Fruit fly (Drosophila melanogaster) whole organism, embryonic: ENCODE data around the gene Tpr2.

Experiments used
- B-H2 ChIP-seq: fragments of 200-800 bp; sonication (Bioruptor generic); optimal IDR thresholded peaks from 2 replicates; lab custom pipeline; 2018; ENCODE audit warnings: missing biosample characterization, mild to moderate bottlenecking, missing genetic modification characterization
- CG10654 ChIP-seq: fragments of 200-800 bp; sonication (Bioruptor generic); optimal IDR thresholded peaks from 2 replicates; lab custom pipeline; 2016; ENCODE audit warnings: missing biosample characterization, missing genetic modification characterization
- CG11456 ChIP-seq: fragments of 200-800 bp; sonication (Bioruptor generic); IDR thresholded peaks from 3 replicates; pipeline ENCODE4 v1.3.6; 2022; ENCODE audit warnings: missing biosample characterization, missing genetic modification characterization
- CG11696 ChIP-seq: fragments of 200-800 bp; sonication (Bioruptor generic); IDR thresholded peaks from 2 replicates; pipeline ENCODE4 v1.3.6; 2022; ENCODE audit warnings: missing biosample characterization, missing genetic modification characterization
- CG12769 ChIP-seq: fragments of 200-800 bp; sonication (Bioruptor generic); optimal IDR thresholded peaks from 2 replicates; lab custom pipeline; 2019; ENCODE audit warnings: missing biosample characterization, mild to moderate bottlenecking, missing genetic modification characterization, moderate library complexity
- CG13624 ChIP-seq: fragments of 200-800 bp; sonication (Bioruptor generic); optimal IDR thresholded peaks from 2 replicates; lab custom pipeline; 2016; ENCODE audit warnings: missing biosample characterization, missing genetic modification characterization
- CG14014 ChIP-seq: fragments of 200-800 bp; sonication (Bioruptor generic); IDR thresholded peaks from 2 replicates; pipeline ENCODE4 v1.3.6; 2022; ENCODE audit warnings: missing biosample characterization, missing genetic modification characterization
- CG14441 ChIP-seq: fragments of 200-800 bp; sonication (Bioruptor generic); IDR thresholded peaks from 2 replicates; pipeline ENCODE4 v1.3.6; 2022; ENCODE audit warnings: missing biosample characterization, missing genetic modification characterization
- CG16779 ChIP-seq: fragments of 200-800 bp; sonication (Bioruptor generic); IDR thresholded peaks from 2 replicates; pipeline ENCODE4 v1.3.6; 2022; ENCODE audit warnings: missing biosample characterization, missing genetic modification characterization
- CG17802 ChIP-seq: fragments of 200-800 bp; sonication (Bioruptor generic); optimal IDR thresholded peaks from 2 replicates; lab custom pipeline; 2018; ENCODE audit warnings: missing biosample characterization, mild to moderate bottlenecking, missing genetic modification characterization, moderate library complexity
- CG18011 ChIP-seq: fragments of 200-800 bp; sonication (Bioruptor generic); optimal IDR thresholded peaks from 2 replicates; lab custom pipeline; 2017; ENCODE audit warnings: missing biosample characterization, missing genetic modification characterization, mild to moderate bottlenecking, moderate library complexity, missing genotype
- CG32767 ChIP-seq: fragments of 200-800 bp; sonication (Bioruptor generic); IDR thresholded peaks from 2 replicates; pipeline ENCODE4 v1.3.6; 2022; ENCODE audit warnings: missing biosample characterization, missing genetic modification characterization
- CG4328 ChIP-seq: fragments of 200-800 bp; sonication (Bioruptor generic); optimal IDR thresholded peaks from 3 replicates; lab custom pipeline; 2017; ENCODE audit warnings: missing biosample characterization, missing genetic modification reagents, missing genetic modification characterization
- CG6175 ChIP-seq: fragments of 200-800 bp; sonication (Bioruptor generic); IDR thresholded peaks from 3 replicates; pipeline ENCODE4 v1.3.6; 2022; ENCODE audit warnings: missing biosample characterization, missing genetic modification characterization
- CG6813 ChIP-seq: fragments of 200-800 bp; sonication (Bioruptor generic); optimal IDR thresholded peaks from 2 replicates; lab custom pipeline; 2017; ENCODE audit warnings: missing biosample characterization, missing genetic modification characterization, mild to moderate bottlenecking, moderate library complexity, missing genetic modification reagents
- CG7928 ChIP-seq: fragments of 200-800 bp; sonication (Bioruptor generic); optimal IDR thresholded peaks from 2 replicates; lab custom pipeline; 2017; ENCODE audit warnings: missing biosample characterization, mild to moderate bottlenecking, missing genetic modification characterization
- CG8281 ChIP-seq: fragments of 200-800 bp; sonication (Bioruptor generic); optimal IDR thresholded peaks from 2 replicates; lab custom pipeline; 2018; ENCODE audit warnings: missing biosample characterization, mild to moderate bottlenecking, missing genetic modification characterization, moderate library complexity
- Chrac-16 ChIP-seq: fragments of 200-800 bp; sonication (Bioruptor generic); optimal IDR thresholded peaks from 3 replicates; lab custom pipeline; 2016; ENCODE audit warnings: missing biosample characterization, missing genetic modification characterization
- H15 ChIP-seq: fragments of 200-800 bp; sonication (Bioruptor generic); IDR thresholded peaks from 3 replicates; pipeline ENCODE4 v1.3.6; 2022; ENCODE audit warnings: missing biosample characterization, missing genetic modification characterization
- Jarid2 ChIP-seq: fragments of 200-800 bp; sonication (Bioruptor generic); optimal IDR thresholded peaks from 3 replicates; lab custom pipeline; 2017; ENCODE audit warnings: mild to moderate bottlenecking, missing biosample characterization, missing genetic modification reagents, missing genetic modification characterization
- Max ChIP-seq: fragments of 200-800 bp; sonication (Bioruptor generic); optimal IDR thresholded peaks from 2 replicates; lab custom pipeline; 2016; ENCODE audit warnings: missing biosample characterization, mild to moderate bottlenecking, missing genetic modification characterization
- Nf-YA ChIP-seq: fragments of 200-800 bp; sonication (Bioruptor generic); IDR thresholded peaks from 2 replicates; pipeline ENCODE4 v1.3.6; 2022; ENCODE audit warnings: missing biosample characterization, missing genetic modification characterization
- Oli ChIP-seq: fragments of 200-800 bp; sonication (Bioruptor generic); optimal IDR thresholded peaks from 2 replicates; lab custom pipeline; 2018; ENCODE audit warnings: missing biosample characterization, mild to moderate bottlenecking, missing genetic modification characterization, moderate library complexity
- Scr ChIP-seq: fragments of 200-800 bp; sonication (Bioruptor generic); IDR thresholded peaks from 2 replicates; pipeline ENCODE4 v1.3.6; 2022; ENCODE audit warnings: missing biosample characterization, missing genetic modification characterization; ENCODE audit not compliant: partially characterized antibody
- Six4 ChIP-seq: fragments of 200-800 bp; sonication (Bioruptor generic); optimal IDR thresholded peaks from 2 replicates; lab custom pipeline; 2016; ENCODE audit warnings: missing biosample characterization, missing genetic modification characterization
- Tbp ChIP-seq: fragments of >200 bp; optimal IDR thresholded peaks from 2 replicates; lab custom pipeline; 2018; ENCODE audit warnings: missing biosample characterization, missing genetic modification characterization
- Trl ChIP-seq, 3 experiments: fragments of >200 bp in 2 of 3; fragments of 200-800 bp in 1 of 3; sonication (Bioruptor generic) in 1 of 3; optimal IDR thresholded peaks; 2 replicates in 1 of 3; 3 replicates in 2 of 3; lab custom pipeline; 2016 to 2017; ENCODE audit warnings: missing biosample characterization in 1 of 3, missing genetic modification characterization in 1 of 3
- Vsx1 ChIP-seq: fragments of 200-800 bp; sonication (Bioruptor generic); optimal IDR thresholded peaks from 2 replicates; lab custom pipeline; 2017; ENCODE audit warnings: missing biosample characterization, mild to moderate bottlenecking, missing genetic modification characterization, missing genetic modification reagents
- amos ChIP-seq: fragments of 200-800 bp; sonication (Bioruptor generic); IDR thresholded peaks from 2 replicates; pipeline ENCODE4 v1.3.6; 2022; ENCODE audit warnings: missing biosample characterization, missing genetic modification characterization; ENCODE audit not compliant: partially characterized antibody
- ase ChIP-seq: fragments of 200-800 bp; sonication (Bioruptor generic); IDR thresholded peaks from 3 replicates; pipeline ENCODE4 v1.3.6; 2022; ENCODE audit warnings: missing biosample characterization, missing genetic modification characterization
- bbx ChIP-seq: fragments of 200-800 bp; sonication (Bioruptor generic); IDR thresholded peaks from 2 replicates; pipeline ENCODE4 v1.3.6; 2022; ENCODE audit warnings: missing biosample characterization, missing genetic modification characterization; ENCODE audit not compliant: partially characterized antibody
- br ChIP-seq: fragments of >200 bp; optimal IDR thresholded peaks from 2 replicates; lab custom pipeline; 2017
- chn ChIP-seq: fragments of 200-800 bp; sonication (Bioruptor generic); optimal IDR thresholded peaks from 2 replicates; lab custom pipeline; 2016; ENCODE audit warnings: missing biosample characterization, missing genetic modification characterization
- cwo ChIP-seq: fragments of 200-800 bp; sonication (Bioruptor generic); optimal IDR thresholded peaks from 3 replicates; lab custom pipeline; 2017; ENCODE audit warnings: missing biosample characterization, missing genetic modification characterization, mild to moderate bottlenecking, moderate library complexity, missing genetic modification reagents
- fd3F ChIP-seq: fragments of 200-800 bp; sonication (Bioruptor generic); optimal IDR thresholded peaks from 2 replicates; lab custom pipeline; 2018; ENCODE audit warnings: missing biosample characterization, mild to moderate bottlenecking, missing genetic modification characterization, moderate library complexity
- fd64A ChIP-seq: fragments of 200-800 bp; sonication (Bioruptor generic); optimal IDR thresholded peaks from 3 replicates; lab custom pipeline; 2018; ENCODE audit warnings: missing biosample characterization, mild to moderate bottlenecking, missing genetic modification characterization
- fd96Cb ChIP-seq: fragments of 200-800 bp; sonication (Bioruptor generic); optimal IDR thresholded peaks from 2 replicates; lab custom pipeline; 2018; ENCODE audit warnings: missing biosample characterization, mild to moderate bottlenecking, missing genetic modification characterization, moderate library complexity
- fru ChIP-seq: fragments of >200 bp; optimal IDR thresholded peaks from 2 replicates; lab custom pipeline; 2017
- gsb-n ChIP-seq: fragments of 200-800 bp; sonication (Bioruptor generic); optimal IDR thresholded peaks from 3 replicates; lab custom pipeline; 2018; ENCODE audit warnings: missing biosample characterization, mild to moderate bottlenecking, missing genetic modification characterization
- gt ChIP-seq: fragments of 200-800 bp; sonication (Bioruptor generic); IDR thresholded peaks from 2 replicates; pipeline ENCODE4 v1.3.6; 2022; ENCODE audit warnings: missing biosample characterization, missing genetic modification characterization
- h ChIP-seq: fragments of >200 bp; optimal IDR thresholded peaks from 2 replicates; lab custom pipeline; 2017
- inv ChIP-seq: fragments of 200-800 bp; sonication (Bioruptor generic); IDR thresholded peaks from 2 replicates; pipeline ENCODE4 v1.3.6; 2022; ENCODE audit warnings: missing biosample characterization, missing genetic modification characterization; ENCODE audit not compliant: partially characterized antibody
- kay ChIP-seq: fragments of 200-800 bp; sonication (Bioruptor generic); optimal IDR thresholded peaks from 2 replicates; lab custom pipeline; 2016; ENCODE audit warnings: missing biosample characterization, missing genetic modification characterization
- ken ChIP-seq: fragments of 200-800 bp; sonication (Bioruptor generic); IDR thresholded peaks from 3 replicates; pipeline ENCODE4 v1.3.6; 2022; ENCODE audit warnings: missing biosample characterization, missing genetic modification characterization
- lov ChIP-seq, 2 experiments: fragments of 200-800 bp in 1 of 2; fragments of >200 bp in 1 of 2; sonication (Bioruptor generic) in 1 of 2; IDR thresholded peaks in 1 of 2; optimal IDR thresholded peaks in 1 of 2; 2 replicates in 1 of 2; 3 replicates in 1 of 2; pipeline versions ENCODE4 v1.3.6 to Lab custom; 2017 to 2022; ENCODE audit warnings: missing biosample characterization in 1 of 2, missing genetic modification characterization in 1 of 2
- luna ChIP-seq: fragments of 200-800 bp; sonication (Bioruptor generic); optimal IDR thresholded peaks from 2 replicates; lab custom pipeline; 2016; ENCODE audit warnings: missing biosample characterization, missing genetic modification characterization
- pb ChIP-seq: fragments of 200-800 bp; sonication (Bioruptor generic); optimal IDR thresholded peaks from 3 replicates; lab custom pipeline; 2016; ENCODE audit warnings: missing biosample characterization, missing genetic modification characterization
- shn ChIP-seq: fragments of 200-800 bp; sonication (Bioruptor generic); optimal IDR thresholded peaks from 3 replicates; lab custom pipeline; 2016; ENCODE audit warnings: missing biosample characterization, missing genetic modification characterization
- stc ChIP-seq: fragments of 200-800 bp; sonication (Bioruptor generic); IDR thresholded peaks from 2 replicates; pipeline ENCODE4 v1.3.6; 2022; ENCODE audit warnings: missing biosample characterization, missing genetic modification characterization
- usp ChIP-seq: fragments of >200 bp; optimal IDR thresholded peaks from 2 replicates; lab custom pipeline; 2017; ENCODE audit warnings: missing biosample characterization, missing genetic modification characterization
- z ChIP-seq: fragments of 200-800 bp; sonication (Bioruptor generic); IDR thresholded peaks from 3 replicates; pipeline ENCODE4 v1.3.6; 2022; ENCODE audit warnings: missing biosample characterization, missing genetic modification characterization
- zfh1 ChIP-seq: fragments of 200-800 bp; sonication (Bioruptor generic); IDR thresholded peaks from 3 replicates; pipeline ENCODE4 v1.3.6; 2022; ENCODE audit warnings: missing biosample characterization, missing genetic modification characterization

Gene Tpr2

DNA sequence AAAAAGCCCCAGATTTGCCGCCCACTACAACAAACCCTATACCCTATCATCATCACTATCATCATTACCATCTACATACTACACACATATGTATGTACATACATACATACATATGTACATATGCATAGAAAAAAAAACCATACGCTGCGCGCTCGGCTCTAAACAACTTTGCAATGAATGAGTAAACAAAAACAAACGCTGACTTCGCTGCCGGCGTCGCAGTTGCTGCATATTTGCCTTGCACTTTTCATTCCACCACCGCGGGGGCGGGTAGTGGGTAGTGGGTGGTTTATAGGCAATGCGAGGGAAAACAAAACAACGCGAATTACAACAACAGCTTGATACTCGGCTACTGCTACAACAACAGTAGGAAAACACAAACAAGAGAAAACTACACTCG, 31.8 kb downstream of the Tpr2 start (continued):
- no peak for TF ChIP-seq Jarid2
- TF ChIP-seq usp (GFP tag; lab: Kevin White, UChicago) = no peak
- TF ChIP-seq pb = no peak
- TF ChIP-seq Max = no peak
- TF ChIP-seq zfh1 = 0 out of 3 replicates have a peak, but pooled peaks have one; percentile 30
- TF ChIP-seq luna (GFP tag; lab: Kevin White, UChicago) = no peak
- no peak for TF ChIP-seq CG7928 (GFP tag; lab: Kevin White, UChicago)
- no peak for TF ChIP-seq CG12769 (tag; lab: Kevin White, UChicago)
- TF ChIP-seq Chrac-16 (GFP tag; lab: Kevin White, UChicago) = no peak
- TF ChIP-seq shn = no peak
- no peak for TF ChIP-seq CG14014 (GFP tag; lab: Robert Waterston, UW)
- no peak for TF ChIP-seq ase
- peak; percentile 80 for TF ChIP-seq fd64A (GFP tag; lab: Kevin White, UChicago)
- no peak for TF ChIP-seq CG8281 (tag; lab: Kevin White, UChicago)
- no peak for TF ChIP-seq chn (GFP tag; lab: Kevin White, UChicago)
- no peak for TF ChIP-seq CG11696
- peak; percentile 73 for TF ChIP-seq CG6813
- TF ChIP-seq CG14441 (GFP tag; lab: Robert Waterston, UW) = no peak
- TF ChIP-seq Tbp (GFP tag; lab: Kevin White, UChicago) = no peak
- TF ChIP-seq CG10654 (GFP tag; lab: Kevin White, UChicago) = no peak
- TF ChIP-seq CG4328 (GFP tag; lab: Kevin White, UChicago) = no peak
- TF ChIP-seq CG32767 (GFP tag; lab: Robert Waterston, UW) = no peak
- TF ChIP-seq CG16779 (GFP tag; lab: Robert Waterston, UW) = peak; percentile 26; the same call in 1 of the 2 replicates
- TF ChIP-seq Vsx1 (GFP tag; lab: Kevin White, UChicago) = peak; percentile 16
- 0 out of 2 replicates have a peak, but pooled peaks have one; percentile 36 for TF ChIP-seq stc
- TF ChIP-seq B-H2 (GFP tag; lab: Kevin White, UChicago) = no peak
- TF ChIP-seq z (GFP tag; lab: Robert Waterston, UW) = no peak
- no peak for TF ChIP-seq CG11456 (GFP tag; lab: Robert Waterston, UW)
- no peak for TF ChIP-seq gt (GFP tag; lab: Robert Waterston, UW)
- no peak for TF ChIP-seq Trl (optimal IDR thresholded peaks at IDR 0.05; lab: Kevin White, UChicago)
- no peak for TF ChIP-seq Trl (GFP tag; optimal IDR thresholded peaks at IDR 0.05; lab: Kevin White, UChicago)
- no peak for TF ChIP-seq fd96Cb
- TF ChIP-seq CG18011 (GFP tag; lab: Kevin White, UChicago) = no peak
- no peak for TF ChIP-seq lov (optimal IDR thresholded peaks at IDR 0.05; lab: Kevin White, UChicago)
- TF ChIP-seq lov (GFP tag; IDR thresholded peaks at IDR 0.05; lab: Robert Waterston, UW) = peak; percentile 74; the same call in 1 of the 3 replicates
- TF ChIP-seq Oli (tag; lab: Kevin White, UChicago) = no peak
- TF ChIP-seq h (lab: Kevin White, UChicago) = no peak
- TF ChIP-seq fd3F (GFP tag; lab: Kevin White, UChicago) = no peak
- no peak for TF ChIP-seq kay
- TF ChIP-seq CG6175 (GFP tag; lab: Robert Waterston, UW) = no peak
- TF ChIP-seq CG17802 (tag; lab: Kevin White, UChicago) = no peak
- no peak for TF ChIP-seq Scr (GFP tag; lab: Robert Waterston, UW)
- no peak for TF ChIP-seq inv (GFP tag; lab: Robert Waterston, UW)
- TF ChIP-seq cwo (GFP tag; lab: Kevin White, UChicago) = no peak
- TF ChIP-seq H15 (GFP tag; lab: Robert Waterston, UW) = no peak
- no peak for TF ChIP-seq br
- no peak for TF ChIP-seq ken (GFP tag; lab: Robert Waterston, UW)
- no peak for TF ChIP-seq fru (lab: Kevin White, UChicago)
- no peak for TF ChIP-seq Six4 (GFP tag; lab: Kevin White, UChicago)
- TF ChIP-seq CG13624 (GFP tag; lab: Kevin White, UChicago) = no peak
- TF ChIP-seq bbx (GFP tag; lab: Robert Waterston, UW) = no peak
- TF ChIP-seq amos (GFP tag; lab: Robert Waterston, UW) = no peak
- no peak for TF ChIP-seq Nf-YA (GFP tag; lab: Robert Waterston, UW)
- TF ChIP-seq gsb-n = no peak
